Fruit fly (Drosophila melanogaster) whole organism, prepupa: Measurements from ENCODE around the gene Srrm1.

Source experiments
- Blimp-1 ChIP-seq: fragments of 200-800 bp; sonication (Bioruptor generic); optimal IDR thresholded peaks from 3 replicates; lab custom pipeline; 2017; ENCODE audit warnings: missing biosample characterization, missing genetic modification characterization, mild to moderate bottlenecking, moderate library complexity, missing genetic modification reagents
- CG10631 ChIP-seq: fragments of 200-800 bp; sonication (Bioruptor generic); optimal IDR thresholded peaks from 2 replicates; lab custom pipeline; 2016; ENCODE audit warnings: missing biosample characterization, missing genetic modification characterization
- CG10669 ChIP-seq: fragments of 200-800 bp; sonication (Bioruptor generic); optimal IDR thresholded peaks from 3 replicates; lab custom pipeline; 2018; ENCODE audit warnings: missing biosample characterization, mild to moderate bottlenecking, missing genetic modification characterization, moderate library complexity
- CG11294 ChIP-seq: fragments of 200-800 bp; sonication (Bioruptor generic); IDR thresholded peaks from 2 replicates; pipeline ENCODE4 v1.3.6; 2022; ENCODE audit warnings: missing biosample characterization, missing genetic modification characterization
- CG11902 ChIP-seq: fragments of 200-800 bp; sonication (Bioruptor generic); optimal IDR thresholded peaks from 3 replicates; lab custom pipeline; 2016; ENCODE audit warnings: missing biosample characterization, missing genetic modification characterization
- CG16779 ChIP-seq: fragments of 200-800 bp; sonication (Bioruptor generic); optimal IDR thresholded peaks from 3 replicates; lab custom pipeline; 2017; ENCODE audit warnings: missing biosample characterization, mild to moderate bottlenecking, missing genetic modification characterization
- CG3032 ChIP-seq: fragments of 200-800 bp; optimal IDR thresholded peaks from 2 replicates; lab custom pipeline; 2019; ENCODE audit warnings: missing biosample characterization, mild to moderate bottlenecking, missing genetic modification characterization, moderate library complexity
- CG31627 ChIP-seq: fragments of 200-800 bp; sonication (Bioruptor generic); optimal IDR thresholded peaks from 3 replicates; lab custom pipeline; 2016; ENCODE audit warnings: missing biosample characterization, missing genetic modification characterization
- CG32006 ChIP-seq: fragments of 200-800 bp; sonication (Bioruptor generic); optimal IDR thresholded peaks from 3 replicates; lab custom pipeline; 2017; ENCODE audit warnings: missing biosample characterization, mild to moderate bottlenecking, missing genetic modification characterization
- CG34406 ChIP-seq: fragments of 200-800 bp; sonication (Bioruptor generic); optimal IDR thresholded peaks from 3 replicates; lab custom pipeline; 2016; ENCODE audit warnings: missing biosample characterization, missing genetic modification characterization
- CG3919 ChIP-seq: fragments of 200-800 bp; sonication (Bioruptor generic); optimal IDR thresholded peaks from 3 replicates; lab custom pipeline; 2016; ENCODE audit warnings: missing biosample characterization, missing genetic modification characterization
- CG4318 ChIP-seq: fragments of 200-800 bp; sonication (Bioruptor generic); optimal IDR thresholded peaks from 3 replicates; lab custom pipeline; 2017; ENCODE audit warnings: missing biosample characterization, mild to moderate bottlenecking, missing genetic modification characterization
- CG6163 ChIP-seq: fragments of 200-800 bp; sonication (Bioruptor generic); IDR thresholded peaks from 3 replicates; pipeline ENCODE4 v1.3.6; 2022; ENCODE audit warnings: missing biosample characterization, missing genetic modification characterization
- CG6276 ChIP-seq: fragments of 200-800 bp; sonication (Bioruptor generic); optimal IDR thresholded peaks from 2 replicates; lab custom pipeline; 2017; ENCODE audit warnings: missing biosample characterization, mild to moderate bottlenecking, missing genetic modification characterization
- CG6792 ChIP-seq: fragments of 200-800 bp; sonication (Bioruptor generic); optimal IDR thresholded peaks from 3 replicates; lab custom pipeline; 2016; ENCODE audit warnings: missing biosample characterization, missing genetic modification characterization
- CG6808 ChIP-seq: fragments of 200-800 bp; sonication (Bioruptor generic); optimal IDR thresholded peaks from 3 replicates; lab custom pipeline; 2017; ENCODE audit warnings: missing biosample characterization, missing genetic modification characterization, mild to moderate bottlenecking, moderate library complexity, missing genetic modification reagents
- CG6854 ChIP-seq: fragments of 200-800 bp; sonication (Bioruptor generic); optimal IDR thresholded peaks from 2 replicates; lab custom pipeline; 2017; ENCODE audit warnings: missing biosample characterization, mild to moderate bottlenecking, missing genetic modification characterization
- CG8119 ChIP-seq: fragments of 200-800 bp; sonication (Bioruptor generic); IDR thresholded peaks from 3 replicates; pipeline ENCODE4 v1.3.6; 2022; ENCODE audit warnings: missing biosample characterization, missing genetic modification characterization
- CG8319 ChIP-seq: fragments of 200-800 bp; sonication (Bioruptor generic); optimal IDR thresholded peaks from 3 replicates; lab custom pipeline; 2016; ENCODE audit warnings: missing biosample characterization, missing genetic modification characterization
- CG8632 ChIP-seq: fragments of 200-800 bp; sonication (Bioruptor generic); optimal IDR thresholded peaks from 3 replicates; lab custom pipeline; 2016; ENCODE audit warnings: missing biosample characterization, missing genetic modification characterization
- Eip75B ChIP-seq: fragments of 200-800 bp; sonication (Bioruptor generic); optimal IDR thresholded peaks from 3 replicates; lab custom pipeline; 2016; ENCODE audit warnings: missing biosample characterization, missing genetic modification characterization
- Eip78C ChIP-seq: fragments of 200-800 bp; sonication (Bioruptor generic); peaks from one replicate; lab custom pipeline; 2016; ENCODE audit warnings: missing biosample characterization, missing genetic modification characterization
- Eip93F ChIP-seq: fragments of 200-800 bp; sonication (Bioruptor generic); optimal IDR thresholded peaks from 2 replicates; lab custom pipeline; 2016; ENCODE audit warnings: missing biosample characterization, mild to moderate bottlenecking, missing genetic modification characterization
- Ets21C ChIP-seq: fragments of 200-800 bp; sonication (Bioruptor generic); optimal IDR thresholded peaks from 3 replicates; lab custom pipeline; 2016; ENCODE audit warnings: missing biosample characterization, missing genetic modification characterization
- Ets96B ChIP-seq: fragments of 200-800 bp; optimal IDR thresholded peaks from 2 replicates; lab custom pipeline; 2019; ENCODE audit warnings: missing biosample characterization, mild to moderate bottlenecking, missing genetic modification characterization, moderate library complexity
- Gug ChIP-seq: fragments of 200-800 bp; sonication (Bioruptor generic); IDR thresholded peaks from 2 replicates; pipeline ENCODE4 v1.3.6; 2022; ENCODE audit warnings: missing biosample characterization, missing genetic modification characterization
- Hr38 ChIP-seq: sonication (Bioruptor generic); optimal IDR thresholded peaks from 2 replicates; lab custom pipeline; 2016; ENCODE audit warnings: missing biosample characterization, missing genetic modification characterization
- Hr39 ChIP-seq: fragments of 200-800 bp; sonication (Bioruptor generic); optimal IDR thresholded peaks from 2 replicates; lab custom pipeline; 2016; ENCODE audit warnings: missing biosample characterization, missing genetic modification characterization
- Hr4 ChIP-seq: fragments of 200-800 bp; sonication (Bioruptor generic); optimal IDR thresholded peaks from 3 replicates; lab custom pipeline; 2016; ENCODE audit warnings: missing biosample characterization, missing genetic modification characterization
- Lpt ChIP-seq: fragments of 200-800 bp; sonication (Bioruptor generic); optimal IDR thresholded peaks from 3 replicates; lab custom pipeline; 2016; ENCODE audit warnings: missing biosample characterization, missing genetic modification characterization
- Met ChIP-seq: fragments of 200-800 bp; sonication (Bioruptor generic); optimal IDR thresholded peaks from 3 replicates; lab custom pipeline; 2016; ENCODE audit warnings: missing biosample characterization, missing genetic modification characterization
- OdsH ChIP-seq: fragments of 200-800 bp; sonication (Bioruptor generic); optimal IDR thresholded peaks from 3 replicates; lab custom pipeline; 2016; ENCODE audit warnings: missing biosample characterization, missing genetic modification characterization
- Smox ChIP-seq: fragments of 200-800 bp; sonication (Bioruptor generic); optimal IDR thresholded peaks from 3 replicates; lab custom pipeline; 2016; ENCODE audit warnings: missing biosample characterization, missing genetic modification characterization
- Sox102F ChIP-seq: fragments of 200-800 bp; sonication (Bioruptor generic); optimal IDR thresholded peaks from 2 replicates; lab custom pipeline; 2016; ENCODE audit warnings: missing biosample characterization, mild to moderate bottlenecking, missing genetic modification characterization
- Sox14 ChIP-seq: fragments of 200-800 bp; sonication (Bioruptor generic); optimal IDR thresholded peaks from 3 replicates; lab custom pipeline; 2016; ENCODE audit warnings: missing biosample characterization, missing genetic modification characterization
- Sox15 ChIP-seq: fragments of 200-800 bp; sonication (Bioruptor generic); optimal IDR thresholded peaks from 3 replicates; lab custom pipeline; 2016; ENCODE audit warnings: missing biosample characterization, missing genetic modification characterization
- achi ChIP-seq: fragments of 200-800 bp; sonication (Bioruptor generic); optimal IDR thresholded peaks from 3 replicates; lab custom pipeline; 2016; ENCODE audit warnings: missing biosample characterization, missing genetic modification characterization
- acj6 ChIP-seq: fragments of 200-800 bp; sonication (Bioruptor generic); optimal IDR thresholded peaks from 3 replicates; lab custom pipeline; 2016; ENCODE audit warnings: missing biosample characterization, missing genetic modification characterization
- cyc ChIP-seq: fragments of 200-800 bp; sonication (Bioruptor generic); optimal IDR thresholded peaks from 3 replicates; lab custom pipeline; 2016; ENCODE audit warnings: missing biosample characterization, missing genetic modification characterization
- dsx ChIP-seq: fragments of 200-800 bp; optimal IDR thresholded peaks from 3 replicates; lab custom pipeline; 2019; ENCODE audit warnings: missing biosample characterization, mild to moderate bottlenecking, missing genetic modification characterization, moderate library complexity; ENCODE audit not compliant: poor library complexity, severe bottlenecking
- eg ChIP-seq: fragments of 200-800 bp; sonication (Bioruptor generic); IDR thresholded peaks from 3 replicates; pipeline ENCODE4 v1.3.6; 2022; ENCODE audit warnings: missing biosample characterization, missing genetic modification characterization
- esn ChIP-seq: fragments of 200-800 bp; sonication (Bioruptor generic); optimal IDR thresholded peaks from 2 replicates; lab custom pipeline; 2016; ENCODE audit warnings: missing biosample characterization, mild to moderate bottlenecking, missing genetic modification characterization, moderate library complexity
- fd85E ChIP-seq: fragments of 200-800 bp; sonication (Bioruptor generic); optimal IDR thresholded peaks from 3 replicates; lab custom pipeline; 2016; ENCODE audit warnings: missing biosample characterization, missing genetic modification characterization
- fkh ChIP-seq: fragments of 200-800 bp; sonication (Bioruptor generic); optimal IDR thresholded peaks from 3 replicates; lab custom pipeline; 2017; ENCODE audit warnings: missing biosample characterization, mild to moderate bottlenecking, missing genetic modification characterization, moderate library complexity
- lz ChIP-seq: fragments of 200-800 bp; sonication (Bioruptor generic); optimal IDR thresholded peaks from 3 replicates; lab custom pipeline; 2016; ENCODE audit warnings: missing biosample characterization, missing genetic modification characterization
- net ChIP-seq: fragments of 200-800 bp; sonication (Bioruptor generic); optimal IDR thresholded peaks from 3 replicates; lab custom pipeline; 2016; ENCODE audit warnings: missing biosample characterization, missing genetic modification characterization
- spab ChIP-seq: fragments of 200-800 bp; sonication (Bioruptor generic); optimal IDR thresholded peaks from 2 replicates; lab custom pipeline; 2017; ENCODE audit warnings: missing biosample characterization, mild to moderate bottlenecking, missing genetic modification characterization, missing genetic modification reagents
- ss ChIP-seq, 2 experiments: fragments of 200-800 bp; sonication (Bioruptor generic); optimal IDR thresholded peaks; 2 replicates in 1 of 2; 3 replicates in 1 of 2; lab custom pipeline; 2017 to 2018; ENCODE audit warnings: mild to moderate bottlenecking in 2 of 2, missing biosample characterization in 2 of 2, missing genetic modification characterization in 2 of 2, moderate library complexity in 1 of 2
- svp ChIP-seq: fragments of 200-800 bp; sonication (Bioruptor generic); peaks from one replicate; lab custom pipeline; 2016; ENCODE audit warnings: missing biosample characterization, missing genetic modification characterization
- topi ChIP-seq: fragments of 200-800 bp; sonication (Bioruptor generic); optimal IDR thresholded peaks from 3 replicates; lab custom pipeline; 2016; ENCODE audit warnings: missing biosample characterization, missing genetic modification characterization
- vri ChIP-seq: fragments of 200-800 bp; sonication (Bioruptor generic); optimal IDR thresholded peaks from 3 replicates; lab custom pipeline; 2016; ENCODE audit warnings: missing biosample characterization, mild to moderate bottlenecking, missing genetic modification characterization

The Srrm1 gene

dm6 chr3L:13041292-13042067, 4.9 kb downstream of the Srrm1 start, which contains the start of gene RpS4:
TSS of gene RpS4 (plus strand) at chr3L:13041756.
- TF ChIP-seq Blimp-1 (GFP tag; lab: Kevin White, UChicago) (peak; percentile 79), spab (GFP tag; lab: Kevin White, UChicago) (peak; percentile 74), fd85E (GFP tag; lab: Kevin White, UChicago) (peak; percentile 89), CG3919 (GFP tag; lab: Kevin White, UChicago) (peak; percentile 94), Eip78C (GFP tag; lab: Kevin White, UChicago) (peak; percentile 96), lz (peak; percentile 89), CG11902 (peak; percentile 68), CG8119 (GFP tag; lab: Robert Waterston, UW) (peak; percentile 50; the same call in 2 of the 3 replicates), topi (GFP tag; lab: Kevin White, UChicago) (peak; percentile 82), fkh (GFP tag; lab: Kevin White, UChicago) (peak; percentile 79), svp (GFP tag; lab: Kevin White, UChicago) (peak; percentile 84), Eip93F (GFP tag; lab: Kevin White, UChicago) (no peak), CG6854 (GFP tag; lab: Kevin White, UChicago) (peak; percentile 99), acj6 (GFP tag; lab: Kevin White, UChicago) (peak; percentile 65), Hr39 (GFP tag; lab: Kevin White, UChicago) (peak; percentile 79), CG10631 (GFP tag; lab: Kevin White, UChicago) (peak; percentile 55), Lpt (no peak), CG6808 (GFP tag; lab: Kevin White, UChicago) (peak; percentile 79), net (peak; percentile 93), achi (peak; percentile 75), cyc (GFP tag; lab: Kevin White, UChicago) (peak; percentile 84), Sox14 (GFP tag; lab: Kevin White, UChicago) (peak; percentile 60), CG10669 (GFP tag; lab: Kevin White, UChicago) (peak; percentile 75), Gug (GFP tag; lab: Robert Waterston, UW) (peak; percentile 30; the same call in 1 of the 2 replicates), CG34406 (peak; percentile 82), CG4318 (GFP tag; lab: Kevin White, UChicago) (no peak), Ets96B (peak; percentile 59), Met (GFP tag; lab: Kevin White, UChicago) (peak; percentile 86), CG31627 (GFP tag; lab: Kevin White, UChicago) (peak; percentile 83), CG16779 (tag; lab: Kevin White, UChicago) (peak; percentile 91), eg (GFP tag; lab: Robert Waterston, UW) (peak; percentile 84), CG8632 (peak; percentile 74), CG6792 (peak; percentile 71), CG11294 (GFP tag; lab: Robert Waterston, UW) (peak; percentile 36; the same call in 1 of the 2 replicates), esn (peak; percentile 88), CG8319 (GFP tag; lab: Kevin White, UChicago) (peak; percentile 64), Hr38 (GFP tag; lab: Kevin White, UChicago) (no peak), Ets21C (GFP tag; lab: Kevin White, UChicago) (peak; percentile 64), vri (GFP tag; lab: Kevin White, UChicago) (peak; percentile 86), CG3032 (tag; lab: Kevin White, UChicago) (peak; percentile 69), ss (GFP tag; optimal IDR thresholded peaks at IDR 0.05; lab: Kevin White, UChicago) (peak; percentile 89 to 95), CG6276 (no peak), Eip75B (GFP tag; lab: Kevin White, UChicago) (peak; percentile 86), Hr4 (GFP tag; lab: Kevin White, UChicago) (no peak), OdsH (GFP tag; lab: Kevin White, UChicago) (peak; percentile 76), dsx (GFP tag; lab: Kevin White, UChicago) (peak; percentile 67), Smox (GFP tag; lab: Kevin White, UChicago) (peak; percentile 70), CG32006 (GFP tag; lab: Kevin White, UChicago) (peak; percentile 34), CG6163 (GFP tag; lab: Robert Waterston, UW) (peak; percentile 90), Sox102F (GFP tag; lab: Kevin White, UChicago) (peak; percentile 88), Sox15 (GFP tag; lab: Kevin White, UChicago) (no peak)
